Fruit fly (Drosophila melanogaster) whole organism, prepupa: ENCODE results near the gene CG11723.
A peak's percentile ranks its signal among the peaks of the same experiment; 100 is the strongest.

ENCODE experiments used
- Blimp-1 ChIP-seq: fragments of 200-800 bp; sonication (Bioruptor generic); optimal IDR thresholded peaks from 3 replicates; lab custom pipeline; 2017; ENCODE audit warnings: missing biosample characterization, missing genetic modification characterization, mild to moderate bottlenecking, moderate library complexity, missing genetic modification reagents
- CG6276 ChIP-seq: fragments of 200-800 bp; sonication (Bioruptor generic); optimal IDR thresholded peaks from 2 replicates; lab custom pipeline; 2017; ENCODE audit warnings: missing biosample characterization, mild to moderate bottlenecking, missing genetic modification characterization
- CG6808 ChIP-seq: fragments of 200-800 bp; sonication (Bioruptor generic); optimal IDR thresholded peaks from 3 replicates; lab custom pipeline; 2017; ENCODE audit warnings: missing biosample characterization, missing genetic modification characterization, mild to moderate bottlenecking, moderate library complexity, missing genetic modification reagents
- CG6854 ChIP-seq: fragments of 200-800 bp; sonication (Bioruptor generic); optimal IDR thresholded peaks from 2 replicates; lab custom pipeline; 2017; ENCODE audit warnings: missing biosample characterization, mild to moderate bottlenecking, missing genetic modification characterization
- Eip93F ChIP-seq: fragments of 200-800 bp; sonication (Bioruptor generic); optimal IDR thresholded peaks from 2 replicates; lab custom pipeline; 2016; ENCODE audit warnings: missing biosample characterization, mild to moderate bottlenecking, missing genetic modification characterization
- Gug ChIP-seq: fragments of 200-800 bp; sonication (Bioruptor generic); IDR thresholded peaks from 2 replicates; pipeline ENCODE4 v1.3.6; 2022; ENCODE audit warnings: missing biosample characterization, missing genetic modification characterization
- Hr39 ChIP-seq: fragments of 200-800 bp; sonication (Bioruptor generic); optimal IDR thresholded peaks from 2 replicates; lab custom pipeline; 2016; ENCODE audit warnings: missing biosample characterization, missing genetic modification characterization
- Hr4 ChIP-seq: fragments of 200-800 bp; sonication (Bioruptor generic); optimal IDR thresholded peaks from 3 replicates; lab custom pipeline; 2016; ENCODE audit warnings: missing biosample characterization, missing genetic modification characterization
- dac ChIP-seq: fragments of 200-800 bp; sonication (Bioruptor generic); optimal IDR thresholded peaks from 2 replicates; lab custom pipeline; 2017; ENCODE audit warnings: missing biosample characterization, mild to moderate bottlenecking, missing genetic modification characterization
- fd59A ChIP-seq: fragments of 200-800 bp; sonication (Bioruptor generic); optimal IDR thresholded peaks from 2 replicates; lab custom pipeline; 2017; ENCODE audit warnings: missing biosample characterization, mild to moderate bottlenecking, missing genetic modification characterization, missing genetic modification reagents
- fkh ChIP-seq: fragments of 200-800 bp; sonication (Bioruptor generic); optimal IDR thresholded peaks from 3 replicates; lab custom pipeline; 2017; ENCODE audit warnings: missing biosample characterization, mild to moderate bottlenecking, missing genetic modification characterization, moderate library complexity
- lz ChIP-seq: fragments of 200-800 bp; sonication (Bioruptor generic); optimal IDR thresholded peaks from 3 replicates; lab custom pipeline; 2016; ENCODE audit warnings: missing biosample characterization, missing genetic modification characterization
- pdm3 ChIP-seq: fragments of 200-800 bp; sonication (Bioruptor generic); optimal IDR thresholded peaks from 3 replicates; lab custom pipeline; 2016; ENCODE audit warnings: missing biosample characterization, missing genetic modification characterization
- salr ChIP-seq, 2 experiments: fragments of 200-800 bp; sonication (Bioruptor generic); optimal IDR thresholded peaks; 3 replicates each; lab custom pipeline; 2016 to 2018; ENCODE audit warnings: missing biosample characterization in 2 of 2, missing genetic modification characterization in 2 of 2, mild to moderate bottlenecking in 1 of 2

- TF ChIP-seq CG6854 (GFP tag; lab: Kevin White, UChicago) (peak; percentile 78), Hr4 (GFP tag; lab: Kevin White, UChicago) (peak; percentile 63), Blimp-1 (no peak), dac (GFP tag; lab: Kevin White, UChicago) (no peak), Gug (GFP tag; lab: Robert Waterston, UW) (peak; percentile 46), Eip93F (GFP tag; lab: Kevin White, UChicago) (no peak), pdm3 (GFP tag; lab: Kevin White, UChicago) (peak; percentile 72), Hr39 (GFP tag; lab: Kevin White, UChicago) (peak; percentile 73), CG6808 (GFP tag; lab: Kevin White, UChicago) (peak; percentile 27), fd59A (GFP tag; lab: Kevin White, UChicago) (peak; percentile 59), CG6276 (GFP tag; lab: Kevin White, UChicago) (peak; percentile 17), lz (peak; percentile 76), fkh (GFP tag; lab: Kevin White, UChicago) (no peak), salr (GFP tag; optimal IDR thresholded peaks at IDR 0.05; lab: Kevin White, UChicago) (peak; percentile 31 to 78)
Measured at dm6 chr2L:2161244-2162243, 14.5 kb upstream of the CG11723 start.
